Worm (Caenorhabditis elegans): ENCODE measurements around the gene F53A3.1.

The F53A3.1 gene

DNA sequence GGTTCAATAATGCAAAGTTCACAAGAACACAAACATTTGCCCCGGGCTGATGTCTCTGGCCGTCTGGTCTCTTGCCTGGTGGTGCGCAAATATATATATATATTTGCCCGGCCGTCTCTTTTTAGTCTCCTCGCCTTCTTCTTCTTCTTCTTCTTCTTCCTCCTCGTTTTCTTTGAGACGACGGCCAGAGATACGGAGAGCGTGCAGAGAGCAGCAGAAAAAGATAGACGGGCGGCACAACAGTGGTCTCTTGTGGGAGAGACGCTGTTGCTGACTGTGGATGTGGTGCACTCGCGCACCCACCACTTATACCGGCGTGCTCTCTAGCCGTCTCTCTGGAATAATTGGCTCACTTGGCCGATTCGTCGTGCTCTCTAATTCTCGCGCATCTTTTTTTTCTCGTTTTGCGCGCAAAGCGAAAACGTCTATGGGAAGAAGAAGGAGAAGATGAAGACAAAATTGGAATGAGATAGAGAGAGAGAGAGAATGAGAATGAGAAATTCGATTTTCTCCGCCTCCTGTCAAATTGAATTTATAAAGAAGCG lies 22.2 kb downstream of the F53A3.1 start (continued):
- TF ChIP-seq ceh-90 (tag; optimal IDR thresholded peaks at IDR 0.05) (no peak), C16A3.4 (tag; optimal IDR thresholded peaks at IDR 0.05) (peak; percentile 63), lin-35 (GFP tag; optimal IDR thresholded peaks at IDR 0.05) (peak; percentile 69 to 85), zag-1 (tag; optimal IDR thresholded peaks at IDR 0.05) (peak; percentile 93), sox-4 (tag; optimal IDR thresholded peaks at IDR 0.05) (peak; percentile 95), snpc-4 (tag; optimal IDR thresholded peaks at IDR 0.05) (peak; percentile 81), unc-30 (tag; optimal IDR thresholded peaks at IDR 0.05) (no peak), nhr-84 (tag; optimal IDR thresholded peaks at IDR 0.05) (no peak), pax-3 (tag; optimal IDR thresholded peaks at IDR 0.05) (peak; percentile 97), fos-1 (tag; optimal IDR thresholded peaks at IDR 0.05) (peak; percentile 80), egl-13 (tag; optimal IDR thresholded peaks at IDR 0.05) (peak; percentile 99), mef-2 (tag; optimal IDR thresholded peaks at IDR 0.05) (peak; percentile 95), grh-1 (GFP tag; IDR thresholded peaks at IDR 0.05) (peak; percentile 97), pag-3 (tag; optimal IDR thresholded peaks at IDR 0.05; ENCODE audit: borderline replicate concordance, insufficient read depth) (peak; percentile 60), dsc-1 (tag; optimal IDR thresholded peaks at IDR 0.05) (peak; percentile 98), mab-9 (GFP tag; IDR thresholded peaks at IDR 0.05) (peak; percentile 88), nhr-20 (tag; optimal IDR thresholded peaks at IDR 0.05) (peak; percentile 100), ceh-8 (GFP tag; optimal IDR thresholded peaks at IDR 0.05) (peak; percentile 98), nhr-237 (tag; optimal IDR thresholded peaks at IDR 0.05) (peak; percentile 85), mep-1 (tag; optimal IDR thresholded peaks at IDR 0.05) (peak; percentile 87), ztf-11 (tag; optimal IDR thresholded peaks at IDR 0.05) (peak; percentile 44 to 94), vab-15 (tag; optimal IDR thresholded peaks at IDR 0.05) (peak; percentile 94), hlh-4 (tag; optimal IDR thresholded peaks at IDR 0.05) (no peak), nhr-12 (tag; optimal IDR thresholded peaks at IDR 0.05) (peak; percentile 41), sup-37 (GFP tag; optimal IDR thresholded peaks at IDR 0.05) (peak; percentile 94), unc-62 (GFP tag; optimal IDR thresholded peaks at IDR 0.05) (peak; percentile 93), nhr-76 (tag; optimal IDR thresholded peaks at IDR 0.05) (peak; percentile 29), ztf-4 (tag; optimal IDR thresholded peaks at IDR 0.05) (peak; percentile 89), nhr-19 (GFP tag; conservative IDR thresholded peaks at IDR 0.05) (peak; percentile 97), lin-14 (GFP tag; optimal IDR thresholded peaks at IDR 0.05) (peak; percentile 100), elt-2 (tag; optimal IDR thresholded peaks at IDR 0.05) (peak; percentile 86), irx-1 (tag; optimal IDR thresholded peaks at IDR 0.05) (peak; percentile 98), ceh-82 (tag; optimal IDR thresholded peaks at IDR 0.05) (peak; percentile 46 to 81 (median 75)), snu-23 (GFP tag; optimal IDR thresholded peaks at IDR 0.05) (peak; percentile 98), unc-98 (GFP tag; IDR thresholded peaks at IDR 0.05) (peak; percentile 40; the same call in 1 of the 2 replicates), mdl-1 (tag; optimal IDR thresholded peaks at IDR 0.05) (peak; percentile 71 to 91), F16B12.6 (tag; optimal IDR thresholded peaks at IDR 0.05) (peak; percentile 37), nhr-90 (tag; optimal IDR thresholded peaks at IDR 0.05; ENCODE audit: poor library complexity) (peak; percentile 97), C34B4.2 (tag; optimal IDR thresholded peaks at IDR 0.05) (peak; percentile 76), zip-4 (GFP tag; optimal IDR thresholded peaks at IDR 0.05) (peak; percentile 87), nhr-85 (tag) (peak; percentile 100), ama-1 (optimal IDR thresholded peaks at IDR 0.05) (no peak), efl-3 (GFP tag; optimal IDR thresholded peaks at IDR 0.05) (peak; percentile 84), swsn-7 (tag; optimal IDR thresholded peaks at IDR 0.05) (peak; percentile 98), unc-86 (tag; optimal IDR thresholded peaks at IDR 0.05) (peak; percentile 100), unc-130 (tag; optimal IDR thresholded peaks at IDR 0.05) (peak; percentile 48), fkh-10 (GFP tag; optimal IDR thresholded peaks at IDR 0.05) (peak; percentile 96), sptf-1 (tag; optimal IDR thresholded peaks at IDR 0.05) (no peak), hpl-2 (GFP tag; optimal IDR thresholded peaks at IDR 0.05) (peak; percentile 44), ceh-88 (GFP tag; IDR thresholded peaks at IDR 0.05) (peak; percentile 91), blmp-1 (tag; optimal IDR thresholded peaks at IDR 0.05) (peak; percentile 97), dpl-1 (GFP tag; optimal IDR thresholded peaks at IDR 0.05) (peak; percentile 53 to 72 (median 68)), ces-1 (GFP tag; optimal IDR thresholded peaks at IDR 0.05) (peak; percentile 97)
